Fruit fly (Drosophila melanogaster) whole organism, embryonic: ENCODE measurements around the gene CG13996.
A peak's percentile ranks its signal among the peaks of the same experiment; 100 is the strongest.

Source experiments
- Atf6 ChIP-seq: fragments of 200-800 bp; sonication (Bioruptor generic); IDR thresholded peaks from 2 replicates; pipeline ENCODE4 v1.3.6; 2022; ENCODE audit warnings: missing biosample characterization, missing genetic modification characterization
- BEAF-32 ChIP-seq: fragments of 200-800 bp; sonication (Bioruptor generic); optimal IDR thresholded peaks from 3 replicates; lab custom pipeline; 2017; ENCODE audit warnings: missing biosample characterization, missing genetic modification characterization, mild to moderate bottlenecking, moderate library complexity, missing genetic modification reagents
- CG11695 ChIP-seq: fragments of 200-800 bp; sonication (Bioruptor generic); IDR thresholded peaks from 3 replicates; pipeline ENCODE4 v1.3.6; 2022; ENCODE audit warnings: missing biosample characterization, missing genetic modification characterization
- CG11696 ChIP-seq: fragments of 200-800 bp; sonication (Bioruptor generic); IDR thresholded peaks from 2 replicates; pipeline ENCODE4 v1.3.6; 2022; ENCODE audit warnings: missing biosample characterization, missing genetic modification characterization
- CG14667 ChIP-seq: fragments of 200-800 bp; sonication (Bioruptor generic); IDR thresholded peaks from 2 replicates; pipeline ENCODE4 v1.3.6; 2022; ENCODE audit warnings: missing biosample characterization, missing genetic modification characterization
- CG17385 ChIP-seq: fragments of 200-800 bp; sonication (Bioruptor generic); optimal IDR thresholded peaks from 3 replicates; lab custom pipeline; 2018; ENCODE audit warnings: missing biosample characterization, mild to moderate bottlenecking, missing genetic modification characterization
- CG18476 ChIP-seq: fragments of 200-800 bp; sonication (Bioruptor generic); optimal IDR thresholded peaks from 2 replicates; lab custom pipeline; 2016; ENCODE audit warnings: missing biosample characterization, mild to moderate bottlenecking, missing genetic modification characterization
- CG18599 ChIP-seq: fragments of 200-800 bp; sonication (Bioruptor generic); optimal IDR thresholded peaks from 3 replicates; lab custom pipeline; 2017; ENCODE audit warnings: missing biosample characterization, missing genetic modification characterization, mild to moderate bottlenecking, moderate library complexity, missing genetic modification reagents
- CG30403 ChIP-seq: fragments of 200-800 bp; sonication (Bioruptor generic); optimal IDR thresholded peaks from 3 replicates; lab custom pipeline; 2016; ENCODE audit warnings: missing biosample characterization, missing genetic modification characterization
- CG30431 ChIP-seq: fragments of 200-800 bp; sonication (Bioruptor generic); optimal IDR thresholded peaks from 2 replicates; lab custom pipeline; 2017; ENCODE audit warnings: missing biosample characterization, missing genetic modification characterization
- CG33557 ChIP-seq: fragments of 200-800 bp; sonication (Bioruptor generic); optimal IDR thresholded peaks from 2 replicates; lab custom pipeline; 2019; ENCODE audit warnings: missing biosample characterization, mild to moderate bottlenecking, missing genetic modification characterization, moderate library complexity
- CG4404 ChIP-seq: fragments of 200-800 bp; sonication (Bioruptor generic); IDR thresholded peaks from 2 replicates; pipeline ENCODE4 v1.3.6; 2022; ENCODE audit warnings: missing biosample characterization, missing genetic modification characterization
- CG4820 ChIP-seq: fragments of 200-800 bp; sonication (Bioruptor generic); optimal IDR thresholded peaks from 3 replicates; lab custom pipeline; 2016; ENCODE audit warnings: missing biosample characterization, missing genetic modification characterization
- CG5180 ChIP-seq: fragments of 200-800 bp; sonication (Bioruptor generic); optimal IDR thresholded peaks from 3 replicates; lab custom pipeline; 2017; ENCODE audit warnings: missing biosample characterization, missing genetic modification characterization, mild to moderate bottlenecking, moderate library complexity, missing genetic modification reagents
- CG8388 ChIP-seq: fragments of 200-800 bp; sonication (Bioruptor generic); optimal IDR thresholded peaks from 2 replicates; lab custom pipeline; 2019; ENCODE audit warnings: missing biosample characterization, mild to moderate bottlenecking, missing genetic modification characterization, moderate library complexity
- CG9876 ChIP-seq: fragments of 200-800 bp; sonication (Bioruptor generic); optimal IDR thresholded peaks from 2 replicates; lab custom pipeline; 2016; ENCODE audit warnings: missing biosample characterization, missing genetic modification characterization
- CG9932 ChIP-seq: fragments of 200-800 bp; sonication (Bioruptor generic); IDR thresholded peaks from 2 replicates; pipeline ENCODE4 v1.3.6; 2022; ENCODE audit warnings: missing biosample characterization, missing genetic modification characterization
- CHES-1-like ChIP-seq: fragments of 200-800 bp; sonication (Bioruptor generic); optimal IDR thresholded peaks from 2 replicates; lab custom pipeline; 2016; ENCODE audit warnings: missing biosample characterization, missing genetic modification characterization
- Chrac-16 ChIP-seq: fragments of 200-800 bp; sonication (Bioruptor generic); optimal IDR thresholded peaks from 3 replicates; lab custom pipeline; 2016; ENCODE audit warnings: missing biosample characterization, missing genetic modification characterization
- Dip2 ChIP-seq: fragments of 200-800 bp; sonication (Bioruptor generic); IDR thresholded peaks from 2 replicates; pipeline ENCODE4 v1.3.6; 2022; ENCODE audit warnings: missing biosample characterization, missing genetic modification characterization
- Elba2 ChIP-seq: fragments of 200-800 bp; sonication (Bioruptor generic); optimal IDR thresholded peaks from 3 replicates; lab custom pipeline; 2016; ENCODE audit warnings: missing biosample characterization, missing genetic modification characterization
- HLHmδ ChIP-seq: fragments of 200-800 bp; sonication (Bioruptor generic); optimal IDR thresholded peaks from 2 replicates; lab custom pipeline; 2018; ENCODE audit warnings: missing biosample characterization, mild to moderate bottlenecking, missing genetic modification characterization, moderate library complexity
- Hand ChIP-seq: fragments of 200-800 bp; sonication (Bioruptor generic); optimal IDR thresholded peaks from 2 replicates; lab custom pipeline; 2017; ENCODE audit warnings: mild to moderate bottlenecking, missing biosample characterization, missing genetic modification reagents, missing genetic modification characterization
- Max ChIP-seq: fragments of 200-800 bp; sonication (Bioruptor generic); optimal IDR thresholded peaks from 2 replicates; lab custom pipeline; 2016; ENCODE audit warnings: missing biosample characterization, mild to moderate bottlenecking, missing genetic modification characterization
- Nf-YB ChIP-seq: fragments of 200-800 bp; sonication (Bioruptor generic); optimal IDR thresholded peaks from 3 replicates; lab custom pipeline; 2019; ENCODE audit warnings: missing biosample characterization, mild to moderate bottlenecking, missing genetic modification characterization, moderate library complexity
- Sry-δ ChIP-seq: fragments of 200-800 bp; sonication (Bioruptor generic); optimal IDR thresholded peaks from 2 replicates; lab custom pipeline; 2016; ENCODE audit warnings: missing biosample characterization, missing genetic modification characterization
- TFAM ChIP-seq: fragments of 200-800 bp; sonication (Bioruptor generic); optimal IDR thresholded peaks from 2 replicates; lab custom pipeline; 2017; ENCODE audit warnings: missing biosample characterization, missing genetic modification characterization, inconsistent platforms
- Taf1 ChIP-seq: fragments of 200-800 bp; sonication (Bioruptor generic); IDR thresholded peaks from 2 replicates; pipeline ENCODE4 v1.3.6; 2022; ENCODE audit warnings: missing biosample characterization, missing genetic modification characterization
- Tbp ChIP-seq: fragments of >200 bp; optimal IDR thresholded peaks from 2 replicates; lab custom pipeline; 2018; ENCODE audit warnings: missing biosample characterization, missing genetic modification characterization
- Trl ChIP-seq, 3 experiments: fragments of >200 bp in 2 of 3; fragments of 200-800 bp in 1 of 3; sonication (Bioruptor generic) in 1 of 3; optimal IDR thresholded peaks; 2 replicates in 1 of 3; 3 replicates in 2 of 3; lab custom pipeline; 2016 to 2017; ENCODE audit warnings: missing biosample characterization in 1 of 3, missing genetic modification characterization in 1 of 3
- chinmo ChIP-seq: fragments of 200-800 bp; sonication (Bioruptor generic); IDR thresholded peaks from 4 replicates; pipeline ENCODE4 v1.3.6; 2022; ENCODE audit warnings: missing biosample characterization, missing genetic modification characterization; ENCODE audit not compliant: partially characterized antibody
- crp ChIP-seq, 2 experiments: fragments of 200-800 bp; sonication (Bioruptor generic); optimal IDR thresholded peaks; 2 replicates in 1 of 2; 3 replicates in 1 of 2; lab custom pipeline; 2017; ENCODE audit warnings: missing biosample characterization in 2 of 2, missing genetic modification characterization in 2 of 2, mild to moderate bottlenecking in 1 of 2, moderate library complexity in 1 of 2
- dmrt11E ChIP-seq: fragments of 200-800 bp; sonication (Bioruptor generic); optimal IDR thresholded peaks from 3 replicates; lab custom pipeline; 2018; ENCODE audit warnings: missing biosample characterization, mild to moderate bottlenecking, missing genetic modification characterization, moderate library complexity
- emc ChIP-seq: fragments of 200-800 bp; sonication (Bioruptor generic); optimal IDR thresholded peaks from 2 replicates; lab custom pipeline; 2016; ENCODE audit warnings: missing biosample characterization, missing genetic modification characterization
- exex ChIP-seq: fragments of 200-800 bp; sonication (Bioruptor generic); optimal IDR thresholded peaks from 4 replicates; lab custom pipeline; 2018; ENCODE audit warnings: missing biosample characterization, mild to moderate bottlenecking, missing genetic modification characterization, moderate library complexity
- fd64A ChIP-seq: fragments of 200-800 bp; sonication (Bioruptor generic); optimal IDR thresholded peaks from 3 replicates; lab custom pipeline; 2018; ENCODE audit warnings: missing biosample characterization, mild to moderate bottlenecking, missing genetic modification characterization
- ftz-f1 ChIP-seq: fragments of 200-800 bp; sonication (Bioruptor generic); optimal IDR thresholded peaks from 2 replicates; lab custom pipeline; 2016; ENCODE audit warnings: missing biosample characterization, missing genetic modification characterization
- gcm2 ChIP-seq: fragments of 200-800 bp; sonication (Bioruptor generic); optimal IDR thresholded peaks from 2 replicates; lab custom pipeline; 2016; ENCODE audit warnings: missing biosample characterization, missing genetic modification characterization
- gsb-n ChIP-seq: fragments of 200-800 bp; sonication (Bioruptor generic); optimal IDR thresholded peaks from 3 replicates; lab custom pipeline; 2018; ENCODE audit warnings: missing biosample characterization, mild to moderate bottlenecking, missing genetic modification characterization
- hb ChIP-seq: fragments of 200-800 bp; sonication (Bioruptor generic); IDR thresholded peaks from 3 replicates; pipeline ENCODE4 v1.3.6; 2022; ENCODE audit warnings: missing biosample characterization, missing genetic modification characterization; ENCODE audit not compliant: partially characterized antibody
- inv ChIP-seq: fragments of 200-800 bp; sonication (Bioruptor generic); IDR thresholded peaks from 2 replicates; pipeline ENCODE4 v1.3.6; 2022; ENCODE audit warnings: missing biosample characterization, missing genetic modification characterization; ENCODE audit not compliant: partially characterized antibody
- kah ChIP-seq: fragments of 200-800 bp; sonication (Bioruptor generic); optimal IDR thresholded peaks from 2 replicates; lab custom pipeline; 2018; ENCODE audit warnings: missing biosample characterization, mild to moderate bottlenecking, missing genetic modification characterization
- lov ChIP-seq, 2 experiments: fragments of 200-800 bp in 1 of 2; fragments of >200 bp in 1 of 2; sonication (Bioruptor generic) in 1 of 2; IDR thresholded peaks in 1 of 2; optimal IDR thresholded peaks in 1 of 2; 2 replicates in 1 of 2; 3 replicates in 1 of 2; pipeline versions ENCODE4 v1.3.6 to Lab custom; 2017 to 2022; ENCODE audit warnings: missing biosample characterization in 1 of 2, missing genetic modification characterization in 1 of 2
- onecut ChIP-seq: fragments of 200-800 bp; sonication (Bioruptor generic); IDR thresholded peaks from 2 replicates; pipeline ENCODE4 v1.3.6; 2022; ENCODE audit warnings: missing biosample characterization, missing genetic modification characterization
- peb ChIP-seq: fragments of 200-800 bp; sonication (Bioruptor generic); IDR thresholded peaks from 2 replicates; pipeline ENCODE4 v1.3.6; 2022; ENCODE audit warnings: missing biosample characterization, missing genetic modification characterization
- psq ChIP-seq: fragments of 200-800 bp; sonication (Bioruptor generic); optimal IDR thresholded peaks from 2 replicates; lab custom pipeline; 2017; ENCODE audit warnings: missing biosample characterization, missing genetic modification characterization
- slbo ChIP-seq: fragments of 200-800 bp; sonication (Bioruptor generic); IDR thresholded peaks from 2 replicates; pipeline ENCODE4 v1.3.6; 2022; ENCODE audit warnings: missing biosample characterization, missing genetic modification characterization
- slp2 ChIP-seq: fragments of 200-800 bp; sonication (Bioruptor generic); optimal IDR thresholded peaks from 2 replicates; lab custom pipeline; 2016; ENCODE audit warnings: missing biosample characterization, missing genetic modification characterization
- tgo ChIP-seq: fragments of 200-800 bp; sonication (Bioruptor generic); IDR thresholded peaks from 3 replicates; pipeline ENCODE4 v1.3.6; 2022; ENCODE audit warnings: missing biosample characterization, missing genetic modification characterization
- unc-4 ChIP-seq: fragments of 200-800 bp; sonication (Bioruptor generic); IDR thresholded peaks from 2 replicates; pipeline ENCODE4 v1.3.6; 2022; ENCODE audit warnings: missing biosample characterization, missing genetic modification characterization; ENCODE audit not compliant: partially characterized antibody

CG13996 gene

dm6 chr2L:5974122-5974521 lies 46.5 kb upstream of the CG13996 start (continued):
- peak; percentile 66 for TF ChIP-seq onecut (GFP tag; lab: Robert Waterston, UW)
- no peak for TF ChIP-seq CHES-1-like
- TF ChIP-seq CG30431: no peak
- peak; percentile 38; the same call in 1 of the 2 replicates for TF ChIP-seq CG9932 (GFP tag; lab: Robert Waterston, UW)
- peak; percentile 86; the same call in 3 of the 4 replicates for TF ChIP-seq chinmo (GFP tag; lab: Robert Waterston, UW)
- TF ChIP-seq kah (GFP tag; lab: Kevin White, UChicago): peak; percentile 15
- TF ChIP-seq peb (GFP tag; lab: Robert Waterston, UW): no peak
- peak; percentile 57 for TF ChIP-seq gsb-n (tag; lab: Kevin White, UChicago)
- TF ChIP-seq Tbp (GFP tag; lab: Kevin White, UChicago): no peak
- peak; percentile 27; the same call in 1 of the 3 replicates for TF ChIP-seq CG11695 (GFP tag; lab: Robert Waterston, UW)
- peak; percentile 4 for TF ChIP-seq CG18476 (GFP tag; lab: Kevin White, UChicago)
- TF ChIP-seq Taf1 (GFP tag; lab: Robert Waterston, UW): no peak
- peak; percentile 31 for TF ChIP-seq Nf-YB (GFP tag; lab: Kevin White, UChicago)
- peak; percentile 67 for TF ChIP-seq CG17385 (GFP tag; lab: Kevin White, UChicago)
- TF ChIP-seq CG4404 (GFP tag; lab: Robert Waterston, UW): no peak
- TF ChIP-seq psq (GFP tag; lab: Kevin White, UChicago): no peak
- peak; percentile 80 for TF ChIP-seq fd64A
- no peak for TF ChIP-seq Sry-δ (GFP tag; lab: Kevin White, UChicago)
- no peak for TF ChIP-seq ftz-f1 (GFP tag; lab: Kevin White, UChicago)
- TF ChIP-seq Elba2 (GFP tag; lab: Kevin White, UChicago): no peak
- TF ChIP-seq slbo (GFP tag; lab: Robert Waterston, UW): peak; percentile 26; the same call in 1 of the 2 replicates
- TF ChIP-seq CG4820 (GFP tag; lab: Kevin White, UChicago): no peak
- no peak for TF ChIP-seq unc-4 (GFP tag; lab: Robert Waterston, UW)
- no peak for TF ChIP-seq Trl (optimal IDR thresholded peaks at IDR 0.05; lab: Kevin White, UChicago)
- TF ChIP-seq Trl (GFP tag; optimal IDR thresholded peaks at IDR 0.05; lab: Kevin White, UChicago): no peak
- TF ChIP-seq Dip2 (GFP tag; lab: Robert Waterston, UW): no peak
- peak; percentile 34 for TF ChIP-seq Hand (GFP tag; lab: Kevin White, UChicago)
- no peak for TF ChIP-seq lov (optimal IDR thresholded peaks at IDR 0.05; lab: Kevin White, UChicago)
- TF ChIP-seq lov (GFP tag; IDR thresholded peaks at IDR 0.05; lab: Robert Waterston, UW): peak; percentile 50; the same call in 1 of the 3 replicates
- no peak for TF ChIP-seq emc
- TF ChIP-seq BEAF-32 (GFP tag; lab: Kevin White, UChicago): no peak
- TF ChIP-seq CG33557 (GFP tag; lab: Kevin White, UChicago): peak; percentile 61
- TF ChIP-seq CG8388 (GFP tag; lab: Kevin White, UChicago): no peak
- no peak for TF ChIP-seq crp (GFP tag; optimal IDR thresholded peaks at IDR 0.05; lab: Kevin White, UChicago)
- TF ChIP-seq inv (GFP tag; lab: Robert Waterston, UW): no peak
- no peak for TF ChIP-seq CG30403 (GFP tag; lab: Kevin White, UChicago)
- TF ChIP-seq Chrac-16: no peak
- TF ChIP-seq Max (GFP tag; lab: Kevin White, UChicago): peak; percentile 14
- TF ChIP-seq CG14667 (GFP tag; lab: Robert Waterston, UW): no peak
- peak; percentile 31 for TF ChIP-seq exex
- TF ChIP-seq CG5180 (GFP tag; lab: Kevin White, UChicago): peak; percentile 62
- TF ChIP-seq CG18599: peak; percentile 78
- peak; percentile 61; the same call in 1 of the 2 replicates for TF ChIP-seq Atf6 (GFP tag; lab: Robert Waterston, UW)
- no peak for TF ChIP-seq gcm2 (GFP tag; lab: Kevin White, UChicago)
- TF ChIP-seq TFAM: no peak
- TF ChIP-seq tgo: no peak
- TF ChIP-seq CG9876: no peak
- TF ChIP-seq HLHmδ (GFP tag; lab: Kevin White, UChicago): peak; percentile 86
- TF ChIP-seq dmrt11E (tag; lab: Kevin White, UChicago): peak; percentile 33
- no peak for TF ChIP-seq slp2 (GFP tag; lab: Kevin White, UChicago)
- no peak for TF ChIP-seq CG11696 (GFP tag; lab: Robert Waterston, UW)
- TF ChIP-seq hb (GFP tag; lab: Robert Waterston, UW): no peak
